Fruit fly (Drosophila melanogaster): ENCODE data around the gene SelT.

DNA sequence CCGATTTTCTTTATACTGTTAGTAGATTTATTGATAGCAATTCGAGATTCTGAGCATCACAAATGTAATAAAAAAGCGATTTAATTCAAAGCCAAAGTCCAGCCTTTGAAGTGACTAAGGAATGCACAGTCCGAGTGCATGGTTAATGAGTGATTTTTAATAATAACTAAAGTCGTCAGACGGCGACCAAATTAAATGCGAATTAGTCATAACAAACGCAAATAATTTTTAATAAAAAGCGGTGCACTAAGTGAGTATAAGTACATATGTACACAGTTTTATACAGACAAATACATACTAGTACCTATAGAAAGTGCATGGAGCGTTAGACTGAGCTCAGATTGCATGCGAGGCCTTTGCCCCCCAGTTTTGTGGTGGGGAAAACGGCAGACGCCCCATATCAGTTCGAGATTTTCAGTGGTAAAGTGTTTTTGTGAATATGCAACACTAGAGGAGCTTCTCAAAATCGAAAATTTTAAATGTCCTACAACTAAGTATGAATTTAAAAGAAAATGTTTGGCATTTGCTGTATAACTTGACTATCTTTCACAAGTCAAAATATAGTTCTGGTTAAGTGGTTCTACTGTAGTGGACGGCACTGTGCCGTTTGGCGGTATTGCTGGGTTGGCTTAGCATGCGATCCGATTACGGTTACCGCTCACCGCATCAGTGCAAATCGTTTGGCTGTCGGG lies 7.9 kb upstream of the SelT start:
- TF ChIP-seq Ets96B (tag; optimal IDR thresholded peaks at IDR 0.05), result peak; percentile 13
- TF ChIP-seq CG6854 (GFP tag; optimal IDR thresholded peaks at IDR 0.05), result no peak
- TF ChIP-seq ss (GFP tag; optimal IDR thresholded peaks at IDR 0.05), result no peak
- peak; percentile 43 for TF ChIP-seq Lpt (GFP tag; optimal IDR thresholded peaks at IDR 0.05)
- no peak for TF ChIP-seq CG9139 (GFP tag; optimal IDR thresholded peaks at IDR 0.05)
- no peak for TF ChIP-seq CG1621 (tag; optimal IDR thresholded peaks at IDR 0.05)
- no peak for TF ChIP-seq Sox15 (GFP tag; optimal IDR thresholded peaks at IDR 0.05)
- TF ChIP-seq OdsH (GFP tag; optimal IDR thresholded peaks at IDR 0.05), result peak; percentile 54

Data from whole organism, prepupa.